Worm (Caenorhabditis elegans): Measurements from ENCODE around the gene brc-2.

brc-2 gene

DNA sequence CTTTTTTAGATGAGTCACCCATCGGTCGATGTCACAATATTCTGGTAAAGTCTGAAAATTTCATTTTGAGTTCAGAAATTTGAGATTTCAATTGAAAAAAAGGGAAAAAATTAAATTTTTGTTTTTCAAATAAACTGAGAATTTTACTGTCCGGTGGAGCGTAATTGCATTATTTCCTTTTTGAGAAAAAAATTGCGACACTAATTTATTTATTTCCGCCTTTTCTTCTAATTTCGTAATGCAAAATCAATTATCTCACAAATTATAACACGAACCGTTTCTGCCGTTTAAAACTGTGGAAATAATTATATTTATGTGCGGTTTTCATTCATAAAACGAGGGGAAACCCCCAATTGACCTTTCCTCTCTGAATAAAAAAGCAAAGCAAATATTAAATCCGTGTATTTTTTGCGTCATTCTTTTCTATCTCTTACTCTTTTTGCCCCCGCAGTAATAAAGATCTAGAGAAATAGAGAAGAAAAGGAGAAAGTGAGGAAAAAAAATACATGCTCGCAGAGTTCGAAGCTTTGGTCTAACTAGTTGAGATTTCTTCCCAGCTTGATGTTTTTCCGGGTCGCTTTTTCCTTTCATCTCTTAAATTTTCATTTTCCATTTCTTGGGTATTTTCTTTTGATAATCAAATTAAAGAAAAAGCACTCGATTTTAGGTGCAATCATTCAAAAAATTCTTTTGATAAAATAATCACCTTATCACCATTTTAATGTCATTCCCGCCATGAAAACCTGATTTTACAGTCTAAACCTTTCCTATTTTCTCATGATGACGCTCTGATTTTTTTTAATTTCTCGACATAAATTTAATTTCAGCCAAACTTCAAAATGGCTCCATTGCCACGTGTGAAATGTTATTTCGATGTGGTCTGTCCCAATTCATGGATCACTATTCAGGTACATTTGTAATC is at the start of gene brc-2, which contains the start of gene T07E3.3 (continued):
- no peak for TF ChIP-seq lin-15B (tag; optimal IDR thresholded peaks at IDR 0.05)
- peak; percentile 66 for TF ChIP-seq lin-14 (GFP tag; optimal IDR thresholded peaks at IDR 0.05)
- TF ChIP-seq swsn-7 (tag; optimal IDR thresholded peaks at IDR 0.05), result no peak
- TF ChIP-seq hlh-17 (GFP tag; optimal IDR thresholded peaks at IDR 0.05; ENCODE audit: borderline replicate concordance), result no peak
- TF ChIP-seq elt-3 (tag; optimal IDR thresholded peaks at IDR 0.05), result no peak
- no peak for TF ChIP-seq lin-13 (GFP tag; optimal IDR thresholded peaks at IDR 0.05)
- peak; percentile 1 for TF ChIP-seq snu-23 (GFP tag; optimal IDR thresholded peaks at IDR 0.05)
- TF ChIP-seq jun-1 (tag; optimal IDR thresholded peaks at IDR 0.05), result no peak
- TF ChIP-seq nhr-11 (tag; optimal IDR thresholded peaks at IDR 0.05), result no peak
- TF ChIP-seq grh-1 (GFP tag; IDR thresholded peaks at IDR 0.05), result no peak
- peak; percentile 43 for TF ChIP-seq nhr-85 (tag)
- no peak for TF ChIP-seq sptf-1 (tag; optimal IDR thresholded peaks at IDR 0.05)
- no peak for TF ChIP-seq aly-2 (tag; optimal IDR thresholded peaks at IDR 0.05)
- TF ChIP-seq zip-4 (GFP tag; optimal IDR thresholded peaks at IDR 0.05), result no peak
- no peak for TF ChIP-seq unc-62 (GFP tag; optimal IDR thresholded peaks at IDR 0.05)
- no peak for TF ChIP-seq nhr-77 (tag; optimal IDR thresholded peaks at IDR 0.05)
- TF ChIP-seq nhr-71 (tag; optimal IDR thresholded peaks at IDR 0.05), result peak; percentile 5
- no peak for TF ChIP-seq nhr-237 (tag; optimal IDR thresholded peaks at IDR 0.05)
- TF ChIP-seq nhr-47 (tag; optimal IDR thresholded peaks at IDR 0.05), result peak; percentile 1
- TF ChIP-seq alr-1 (tag; optimal IDR thresholded peaks at IDR 0.05; ENCODE audit: borderline replicate concordance), result no peak
- TF ChIP-seq mef-2 (tag; optimal IDR thresholded peaks at IDR 0.05), result no peak
- TF ChIP-seq efl-1 (optimal IDR thresholded peaks at IDR 0.05), result peak in 1 of 2 experiments; percentile 13
- TF ChIP-seq efl-1 (GFP tag; optimal IDR thresholded peaks at IDR 0.05 in 1 of 2), result no peak
- TF ChIP-seq nhr-84 (tag; optimal IDR thresholded peaks at IDR 0.05), result no peak
- TF ChIP-seq dsc-1 (tag; optimal IDR thresholded peaks at IDR 0.05), result peak; percentile 31
- no peak for TF ChIP-seq mep-1 (tag; optimal IDR thresholded peaks at IDR 0.05)
- TF ChIP-seq nhr-90 (tag; optimal IDR thresholded peaks at IDR 0.05; ENCODE audit: poor library complexity), result no peak
- no peak for TF ChIP-seq ces-1 (GFP tag; optimal IDR thresholded peaks at IDR 0.05)
- no peak for TF ChIP-seq lir-3 (tag; optimal IDR thresholded peaks at IDR 0.05; ENCODE audit: poor library complexity)
- peak in 1 of 2 experiments; percentile 54 for TF ChIP-seq lsy-2 (tag; optimal IDR thresholded peaks at IDR 0.05)
- TF ChIP-seq ztf-11 (tag; optimal IDR thresholded peaks at IDR 0.05), result no peak
- no peak for TF ChIP-seq unc-98 (GFP tag; IDR thresholded peaks at IDR 0.05)
- TF ChIP-seq fkh-10 (GFP tag; optimal IDR thresholded peaks at IDR 0.05), result no peak

DNA sequence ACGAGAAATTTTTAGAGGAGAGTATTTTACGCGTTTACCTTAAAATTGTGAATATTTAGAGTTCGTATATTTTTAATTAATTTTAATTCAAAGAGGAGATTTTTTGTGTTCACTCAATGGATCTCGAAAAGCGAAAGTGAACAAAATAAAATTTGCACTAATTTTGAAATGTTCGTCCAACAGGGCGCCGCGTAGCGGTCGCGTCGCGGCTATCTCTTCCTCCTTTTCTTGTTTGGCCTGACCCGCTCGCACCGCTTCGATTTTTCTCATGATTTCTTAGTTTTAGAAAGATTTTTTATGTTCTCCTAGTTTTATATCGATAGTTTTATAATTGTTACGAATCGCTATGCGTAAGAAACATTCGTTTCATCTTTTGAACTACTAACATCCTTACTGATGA is 48.5 kb upstream of the brc-2 start:
- TF ChIP-seq fkh-10 (GFP tag; optimal IDR thresholded peaks at IDR 0.05) (no peak), lin-14 (GFP tag; optimal IDR thresholded peaks at IDR 0.05) (peak; percentile 54), aha-1 (tag; optimal IDR thresholded peaks at IDR 0.05) (no peak), ama-1 (optimal IDR thresholded peaks at IDR 0.05) (no peak), C34B4.2 (tag; optimal IDR thresholded peaks at IDR 0.05) (no peak), unc-98 (GFP tag; IDR thresholded peaks at IDR 0.05) (no peak), jun-1 (tag; optimal IDR thresholded peaks at IDR 0.05) (no peak), hlh-4 (tag; optimal IDR thresholded peaks at IDR 0.05) (no peak), nhr-20 (tag; optimal IDR thresholded peaks at IDR 0.05) (no peak), vab-15 (tag; optimal IDR thresholded peaks at IDR 0.05) (no peak), snpc-4 (tag; optimal IDR thresholded peaks at IDR 0.05) (no peak), unc-130 (tag; optimal IDR thresholded peaks at IDR 0.05) (no peak), C16A3.4 (tag; optimal IDR thresholded peaks at IDR 0.05) (no peak), fos-1 (tag; optimal IDR thresholded peaks at IDR 0.05) (no peak), efl-1 (optimal IDR thresholded peaks at IDR 0.05) (peak in 1 of 2 experiments; percentile 25), efl-1 (GFP tag; optimal IDR thresholded peaks at IDR 0.05 in 1 of 2) (peak; percentile 11 to 48), pqm-1 (tag; optimal IDR thresholded peaks at IDR 0.05) (no peak), ceh-88 (GFP tag; IDR thresholded peaks at IDR 0.05) (no peak), lin-13 (GFP tag; optimal IDR thresholded peaks at IDR 0.05) (no peak), fkh-4 (tag; optimal IDR thresholded peaks at IDR 0.05; ENCODE audit: borderline replicate concordance) (no peak), egl-27 (tag; optimal IDR thresholded peaks at IDR 0.05) (no peak), nhr-76 (tag; optimal IDR thresholded peaks at IDR 0.05) (no peak), F16B12.6 (tag; optimal IDR thresholded peaks at IDR 0.05) (no peak), unc-86 (tag; optimal IDR thresholded peaks at IDR 0.05) (no peak), mef-2 (tag; optimal IDR thresholded peaks at IDR 0.05) (no peak), zip-4 (GFP tag; optimal IDR thresholded peaks at IDR 0.05) (no peak), hpl-2 (GFP tag; optimal IDR thresholded peaks at IDR 0.05) (no peak), xbp-1 (tag; optimal IDR thresholded peaks at IDR 0.05) (no peak)

All from whole organism, L1 larva.